Worm (Caenorhabditis elegans) whole organism, dauer: ENCODE measurements around the gene C06A1.7.
A peak's percentile ranks its signal among the peaks of the same experiment; 100 is the strongest.

Experiments used
- unc-62 ChIP-seq: sonication (generic microtip); optimal IDR thresholded peaks from 2 replicates; lab custom pipeline; 2017; ENCODE audit warnings: missing biosample characterization, missing genetic modification reagents, missing genetic modification characterization

The C06A1.7 gene

DNA sequence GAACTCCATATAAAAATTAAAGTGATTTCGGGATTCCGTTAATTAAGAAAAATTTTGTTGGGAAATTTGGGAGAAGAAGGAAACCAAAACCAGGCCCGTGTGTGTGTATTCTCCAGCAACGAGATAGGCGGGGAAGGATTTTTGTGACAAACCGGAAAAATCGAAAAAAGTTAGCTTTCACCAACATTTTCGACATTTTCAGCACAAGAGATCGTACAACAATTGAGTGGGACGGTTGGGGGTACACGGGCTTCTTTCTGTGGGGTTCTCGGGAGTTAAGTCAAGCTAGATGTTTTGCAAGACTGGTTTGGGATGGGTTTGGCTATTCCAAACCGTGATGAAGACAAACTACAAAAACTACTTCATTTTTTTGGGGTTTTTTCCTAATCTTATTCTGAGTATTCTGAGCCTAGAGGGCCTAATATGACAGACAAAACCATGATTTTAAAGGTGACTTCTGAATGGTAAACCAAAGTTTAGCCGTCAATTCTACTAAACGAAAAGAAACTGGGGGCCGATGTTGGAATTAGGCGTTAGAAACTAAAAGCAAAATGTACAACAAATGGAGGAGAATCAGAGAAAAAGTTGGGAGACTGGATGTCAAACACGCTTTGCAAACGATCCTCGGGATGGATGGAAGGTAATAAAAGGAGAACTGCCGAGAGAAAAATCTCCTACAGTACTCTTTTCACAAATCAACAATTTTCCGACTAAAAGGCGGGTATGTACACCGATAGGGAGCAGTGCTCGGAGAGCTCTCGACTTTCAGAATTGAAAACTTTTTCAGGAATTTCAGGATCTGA, 21.8 kb upstream of the C06A1.7 start:
- TF ChIP-seq unc-62 (GFP tag; lab: Kevin White, UChicago): no peak

DNA sequence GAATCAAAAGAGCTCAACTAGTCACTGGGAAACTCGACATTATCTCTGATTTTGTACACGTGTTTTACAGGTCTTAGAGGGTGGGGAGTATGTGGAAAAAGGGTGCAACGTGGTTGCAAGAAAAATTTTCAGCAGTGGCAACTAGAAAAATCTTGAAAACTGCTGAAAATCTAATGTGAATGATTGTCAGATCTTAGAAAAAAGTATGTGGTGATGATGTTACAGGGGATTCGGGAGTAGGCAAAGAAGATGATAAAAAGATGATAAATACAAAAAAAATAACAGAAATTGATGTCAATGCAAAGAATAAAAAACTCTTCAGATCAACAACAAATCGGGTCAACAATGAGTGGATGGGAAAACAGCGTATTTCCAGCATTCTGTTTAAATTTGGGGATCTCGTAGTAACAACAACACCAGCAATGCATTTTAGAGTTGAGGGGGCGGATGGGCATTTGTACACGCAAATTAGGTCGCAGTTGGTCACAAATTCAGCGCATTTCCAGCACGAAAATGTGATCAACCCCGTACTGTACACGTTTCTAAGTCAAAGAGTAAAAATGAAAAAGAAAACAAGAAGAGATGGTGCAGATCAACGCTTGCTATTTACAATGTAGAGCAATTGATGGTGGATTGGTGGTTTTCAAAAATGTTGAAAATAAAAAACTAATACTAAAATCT, 21.1 kb upstream of the C06A1.7 start:
- no peak for TF ChIP-seq unc-62 (GFP tag; lab: Kevin White, UChicago)

DNA sequence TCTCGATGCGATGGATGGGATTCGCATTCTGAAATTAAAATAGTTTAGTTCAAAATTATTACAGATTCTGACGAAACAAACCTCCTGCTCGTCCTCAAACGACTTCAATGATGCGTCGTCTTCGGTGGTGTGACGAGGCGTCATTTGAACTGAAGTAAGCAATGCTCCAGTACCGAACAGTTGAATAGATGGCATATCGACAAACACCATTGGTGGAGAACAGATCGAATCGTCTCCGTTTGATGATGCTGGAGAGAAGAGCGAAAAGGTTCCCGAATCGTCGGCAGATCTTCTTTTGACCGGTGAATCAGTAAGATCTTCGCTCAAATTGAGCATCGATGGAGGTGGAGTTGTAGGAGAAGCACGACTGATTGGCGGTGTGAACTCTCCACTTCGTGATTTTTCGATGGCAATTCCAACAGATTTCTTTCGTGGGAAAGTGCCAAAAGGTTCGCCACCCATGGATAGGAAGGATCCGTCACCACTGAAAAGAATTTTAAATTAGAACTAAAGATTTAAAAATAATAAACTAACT, 20.2 kb upstream of the C06A1.7 start:
- no peak for TF ChIP-seq unc-62 (GFP tag; lab: Kevin White, UChicago)

DNA sequence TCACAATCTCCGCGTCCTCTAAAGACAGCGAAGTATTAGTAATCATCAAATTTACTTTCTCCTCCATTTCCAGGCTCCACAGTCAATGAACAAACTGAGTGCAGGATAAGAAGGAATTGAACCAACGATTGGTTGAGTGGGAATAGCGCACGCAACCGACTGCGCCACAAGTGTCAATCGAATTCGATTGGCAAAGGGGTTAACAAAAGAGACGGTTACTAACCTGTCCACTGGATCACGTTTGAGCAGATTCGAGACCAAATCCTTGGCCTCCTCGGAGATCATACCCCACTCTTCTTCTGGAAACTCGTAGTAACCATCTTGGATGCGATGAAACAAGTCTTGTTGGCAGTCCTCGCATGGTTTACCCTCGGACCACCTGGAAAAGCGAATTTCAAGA, 19.5 kb upstream of the C06A1.7 start:
- TF ChIP-seq unc-62 (GFP tag; lab: Kevin White, UChicago): no peak

DNA sequence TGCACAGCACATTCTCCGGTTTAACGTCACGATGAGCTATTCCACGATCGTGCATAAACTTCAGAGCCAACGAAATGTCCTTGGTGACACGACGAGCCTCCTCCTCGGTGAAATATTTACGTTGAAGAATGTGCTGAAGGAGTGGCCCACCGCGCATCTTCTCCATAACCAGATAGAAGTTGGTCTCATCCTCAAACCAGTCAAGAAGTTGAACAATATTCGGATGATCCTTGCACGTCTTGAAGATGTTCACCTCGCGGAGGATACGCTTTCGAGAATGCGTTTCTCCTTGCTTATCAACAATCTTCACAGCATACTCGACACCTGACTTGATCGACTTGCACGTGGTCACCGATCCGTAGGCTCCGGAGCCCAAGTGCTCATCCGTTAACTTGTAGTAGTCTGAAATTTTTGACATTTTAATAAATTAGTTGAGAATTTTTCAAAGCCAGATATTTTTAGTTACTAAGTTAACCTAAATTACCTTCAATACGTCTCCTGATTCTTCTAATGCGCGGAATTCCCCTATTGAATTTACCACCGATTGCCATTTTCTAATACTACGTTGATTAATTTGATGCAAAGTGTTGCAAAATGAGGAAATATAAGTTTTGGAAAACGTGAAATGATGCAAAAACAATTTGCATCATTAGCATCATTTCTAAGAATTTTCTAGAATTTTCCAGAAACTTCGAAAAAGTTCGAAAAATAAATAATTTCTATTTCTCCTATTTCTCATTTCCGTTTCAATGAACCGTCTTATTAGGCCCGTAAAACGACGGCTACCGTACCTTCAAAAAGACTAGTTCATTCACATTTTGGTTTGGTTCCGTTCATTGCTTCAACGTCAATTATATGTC, 18.5 kb upstream of the C06A1.7 start:
- no peak for TF ChIP-seq unc-62 (GFP tag; lab: Kevin White, UChicago)

DNA sequence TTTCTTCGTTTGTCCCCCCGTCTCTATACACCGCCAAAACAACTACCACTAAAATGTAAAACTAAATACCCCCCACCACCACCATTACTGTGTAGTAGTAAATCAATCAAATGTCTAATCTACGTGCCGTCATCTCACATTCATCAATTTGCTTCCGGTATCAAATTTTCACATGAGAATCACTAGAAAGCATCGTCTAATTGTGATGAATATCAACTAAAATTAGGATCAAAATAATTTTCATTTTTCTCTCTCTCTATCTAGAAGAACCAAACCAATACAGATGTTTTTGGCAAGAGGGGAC, 18.0 kb upstream of the C06A1.7 start:
- TF ChIP-seq unc-62 (GFP tag; lab: Kevin White, UChicago): no peak

DNA sequence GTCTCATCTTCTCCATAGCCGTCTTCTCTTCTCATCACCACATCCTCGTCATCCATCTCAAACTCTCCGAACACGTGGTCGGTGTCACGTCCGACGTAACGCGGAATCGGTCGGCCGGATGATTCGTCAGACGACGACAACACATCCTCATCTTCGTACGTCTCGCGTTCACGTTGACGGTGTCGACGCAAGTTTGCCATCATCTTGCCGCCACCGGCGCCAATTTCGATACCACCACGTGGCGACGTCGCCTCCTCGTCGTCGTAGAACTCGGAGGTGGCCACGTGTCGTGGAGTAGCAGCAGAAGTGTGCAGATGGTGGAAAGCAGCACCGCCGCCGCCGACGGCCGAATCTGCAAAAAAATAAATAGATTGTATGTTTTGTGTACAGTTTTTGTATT, 17.4 kb upstream of the C06A1.7 start:
- TF ChIP-seq unc-62 (GFP tag; lab: Kevin White, UChicago): no peak

DNA sequence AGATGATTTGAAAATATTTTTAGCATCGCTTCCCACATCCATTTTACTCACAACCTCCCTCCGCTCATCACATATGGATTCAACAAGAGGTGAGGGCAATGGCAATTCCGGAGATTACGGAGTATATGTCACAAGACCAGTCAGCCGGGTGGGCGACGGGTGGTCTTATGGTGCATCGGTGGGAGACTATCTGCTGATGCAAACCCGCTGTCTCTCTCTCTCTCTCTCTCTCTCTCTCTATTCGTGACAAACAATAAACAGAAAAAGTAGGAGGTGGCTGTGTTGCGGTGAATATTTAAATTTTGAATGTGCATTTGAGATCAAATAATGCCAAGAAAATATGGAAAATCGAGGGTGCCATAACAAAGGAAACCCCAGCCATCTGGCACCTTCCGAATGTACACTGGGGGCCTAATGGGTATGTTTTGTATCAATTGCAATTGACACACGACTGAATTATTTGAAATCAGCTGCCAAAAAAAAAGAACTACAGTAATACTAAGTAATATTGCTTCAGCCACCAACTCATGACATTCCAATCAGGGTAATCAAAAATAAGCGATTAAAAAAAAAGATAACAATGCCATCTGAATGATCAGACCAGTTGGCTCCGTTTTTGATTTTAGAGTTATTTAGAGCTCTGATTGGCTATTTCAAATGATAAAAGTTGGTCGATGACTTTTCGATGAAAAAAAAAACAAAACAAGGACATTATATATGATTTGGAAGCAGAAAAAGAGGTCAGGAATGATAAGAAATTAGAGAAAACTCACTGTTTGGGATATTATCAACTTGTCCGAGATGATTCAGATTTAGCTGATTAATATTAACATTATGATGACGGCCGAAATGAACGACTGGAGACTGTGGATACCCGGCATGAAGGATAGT, 16.6 kb upstream of the C06A1.7 start:
- TF ChIP-seq unc-62 (GFP tag; lab: Kevin White, UChicago): no peak

DNA sequence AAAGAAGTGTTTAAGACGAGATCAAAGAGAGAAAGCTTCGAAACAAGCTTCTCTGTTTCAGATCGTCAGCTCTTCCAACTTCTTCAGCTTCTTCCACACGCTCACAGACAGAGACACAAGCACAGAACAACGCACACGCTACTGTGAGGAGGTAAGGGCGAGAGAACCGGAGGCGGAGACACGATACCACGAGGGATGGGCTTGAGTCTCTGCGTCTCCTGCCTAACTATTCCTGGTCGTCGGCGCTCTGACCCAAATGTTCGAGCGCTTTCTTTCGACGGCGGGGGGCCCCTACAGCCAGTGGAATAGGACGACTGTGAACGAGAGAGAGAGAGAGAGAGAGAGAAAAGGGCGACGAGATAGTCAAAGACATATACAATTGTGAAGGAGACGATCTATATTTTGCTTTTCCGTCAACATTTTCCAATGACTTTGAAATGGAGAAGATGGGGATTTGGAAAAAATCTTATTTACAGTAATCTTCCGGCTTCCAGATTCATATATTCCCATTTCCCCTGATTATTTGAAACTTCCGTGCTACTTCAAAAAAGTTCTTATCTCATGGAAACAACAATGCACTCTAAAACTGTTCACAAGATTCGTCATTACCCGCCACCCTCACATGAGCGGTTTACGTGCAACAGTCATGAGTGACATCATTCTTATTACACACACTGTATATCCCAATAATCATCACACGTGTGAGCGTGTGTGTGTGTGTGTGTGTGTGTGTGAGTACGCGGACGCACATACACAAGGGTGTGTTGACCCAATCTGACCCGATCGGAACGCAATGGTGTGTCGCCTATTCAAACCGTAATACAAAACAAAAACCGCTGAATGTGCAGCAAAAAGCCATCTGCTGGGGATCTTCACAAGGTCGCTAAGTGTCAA, 15.7 kb upstream of the C06A1.7 start:
- TF ChIP-seq unc-62 (GFP tag; lab: Kevin White, UChicago): no peak

DNA sequence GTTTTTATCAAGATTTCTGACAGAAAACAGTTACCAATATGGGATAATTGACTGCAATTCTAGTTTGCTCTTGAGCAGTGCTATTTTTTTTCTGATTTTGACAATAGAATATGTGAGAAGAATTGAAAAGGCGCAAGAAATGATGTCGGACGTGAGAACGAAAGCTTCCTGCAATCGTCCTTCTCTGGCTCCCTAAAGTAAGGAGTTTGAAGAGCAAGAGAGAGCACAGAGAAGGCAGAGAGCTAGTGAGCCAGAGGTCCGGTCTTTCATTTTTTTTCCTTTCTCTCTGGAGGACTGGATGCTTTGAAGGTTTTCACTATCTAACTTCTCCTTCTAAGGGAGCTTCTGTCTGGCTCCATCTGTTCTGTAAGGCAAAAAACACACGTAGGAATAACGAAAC, 14.5 kb upstream of the C06A1.7 start:
- TF ChIP-seq unc-62 (GFP tag; lab: Kevin White, UChicago): no peak

DNA sequence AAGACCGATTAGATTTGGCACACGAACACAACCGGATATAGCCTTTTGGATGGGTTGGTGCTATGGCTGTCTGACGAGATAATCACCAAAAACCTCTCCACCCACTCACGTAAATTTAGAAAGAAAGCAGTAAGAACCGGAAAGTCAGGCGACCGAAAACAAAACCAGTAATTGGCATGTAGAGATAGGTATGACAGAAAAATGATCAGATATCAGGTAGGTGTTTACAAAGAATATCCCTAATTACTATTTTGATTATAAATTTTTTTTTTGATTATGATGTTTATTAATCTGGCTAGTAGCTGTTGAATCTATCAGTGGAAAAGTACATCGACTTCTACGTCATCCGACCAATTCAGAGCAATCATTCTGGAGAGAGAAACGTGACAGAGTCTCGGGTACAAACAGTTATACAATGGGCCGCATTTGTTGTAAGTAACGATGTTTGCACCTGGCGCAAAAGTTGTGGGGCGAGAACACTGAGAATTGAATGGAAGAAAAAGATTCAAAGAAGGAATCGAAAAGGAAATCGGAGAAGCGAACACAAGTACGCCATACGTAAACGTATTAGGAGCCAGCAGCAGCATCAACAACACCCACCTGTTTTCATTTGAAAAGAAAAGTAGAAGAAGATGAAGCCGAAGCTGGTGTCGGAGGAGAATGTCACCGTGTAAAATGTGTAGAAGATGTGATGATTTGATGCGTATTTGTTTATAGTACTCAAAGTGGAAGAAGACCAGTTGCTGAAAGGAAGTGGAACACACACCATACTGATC, 13.6 kb upstream of the C06A1.7 start:
- no peak for TF ChIP-seq unc-62 (GFP tag; lab: Kevin White, UChicago)

DNA sequence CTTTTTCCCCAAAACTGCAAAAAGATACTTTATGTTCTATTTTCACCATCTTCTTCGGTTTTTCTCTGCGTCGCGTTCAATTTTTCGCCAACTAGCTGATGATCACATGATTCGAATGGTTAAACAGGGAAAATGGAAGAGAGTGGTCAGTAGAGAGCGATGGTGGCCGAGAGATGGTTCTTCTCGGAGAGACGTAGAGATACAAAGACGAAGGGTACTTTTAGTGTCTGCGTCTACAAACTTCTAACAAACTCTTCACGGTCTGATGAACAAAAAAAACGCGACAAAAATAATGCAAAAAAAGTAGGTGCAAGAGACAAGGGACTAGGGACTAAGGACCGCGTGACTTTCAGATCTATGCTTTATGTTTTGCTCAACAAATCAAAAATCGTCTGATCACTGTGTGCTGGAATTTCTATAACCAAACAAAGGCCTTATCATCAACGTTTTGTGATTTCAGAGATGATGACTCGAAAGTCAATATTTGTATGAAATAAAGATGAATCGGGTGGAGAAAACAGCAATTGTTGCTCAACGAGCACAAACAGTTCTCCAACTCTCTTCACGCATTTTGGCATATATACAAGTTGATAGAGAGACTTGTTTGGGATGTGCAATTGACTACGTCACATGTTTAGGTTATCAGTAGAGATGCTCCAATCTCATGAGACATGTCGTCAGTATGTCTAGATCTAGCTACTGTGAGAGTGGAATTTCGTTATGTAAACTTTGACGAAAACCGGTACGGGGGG, 12.5 kb upstream of the C06A1.7 start:
- TF ChIP-seq unc-62 (GFP tag; lab: Kevin White, UChicago): peak; percentile 36
